Worm (Caenorhabditis elegans): ENCODE data around the gene F45H10.5.

Gene F45H10.5

DNA sequence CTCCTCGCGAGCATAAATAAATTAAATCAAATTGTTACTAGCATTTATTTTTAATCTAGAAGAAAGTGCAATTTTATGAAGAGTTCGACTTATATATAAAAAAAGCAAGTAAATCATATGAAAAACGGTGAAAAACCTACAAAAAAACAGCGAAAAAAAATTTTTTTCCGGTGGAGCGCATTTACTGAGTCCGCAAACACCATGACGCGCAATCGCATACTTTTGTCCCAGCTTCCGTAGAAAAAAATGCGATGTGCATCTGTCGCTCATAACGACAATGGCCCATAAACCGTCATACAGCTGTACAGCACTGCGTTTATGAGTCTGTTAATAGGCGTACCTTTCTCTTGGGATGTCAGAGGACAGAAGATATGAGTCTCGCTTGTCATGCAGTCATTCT is 24.4 kb upstream of the F45H10.5 start (continued):
- TF ChIP-seq nhr-25 (tag; optimal IDR thresholded peaks at IDR 0.05) (peak; percentile 2), sma-3 (GFP tag; optimal IDR thresholded peaks at IDR 0.05) (peak; percentile 44), gmeb-1 (tag; optimal IDR thresholded peaks at IDR 0.05) (peak; percentile 77), egl-27 (tag; optimal IDR thresholded peaks at IDR 0.05) (no peak), aly-2 (tag; optimal IDR thresholded peaks at IDR 0.05) (no peak), Y55F3AM.14 (GFP tag; optimal IDR thresholded peaks at IDR 0.05) (no peak), nhr-77 (tag; optimal IDR thresholded peaks at IDR 0.05) (no peak), nhr-6 (tag; optimal IDR thresholded peaks at IDR 0.05) (no peak), nhr-23 (tag; optimal IDR thresholded peaks at IDR 0.05) (no peak), zag-1 (tag; optimal IDR thresholded peaks at IDR 0.05) (no peak), nhr-129 (tag; optimal IDR thresholded peaks at IDR 0.05) (peak; percentile 24), nhr-10 (tag; optimal IDR thresholded peaks at IDR 0.05) (no peak), ztf-1 (GFP tag; conservative IDR thresholded peaks at IDR 0.05) (no peak), nhr-21 (tag; optimal IDR thresholded peaks at IDR 0.05) (peak; percentile 2), ZK546.5 (tag; optimal IDR thresholded peaks at IDR 0.05) (no peak), alr-1 (tag; optimal IDR thresholded peaks at IDR 0.05) (no peak), lsy-2 (tag; optimal IDR thresholded peaks at IDR 0.05) (peak; percentile 46 to 71), nhr-237 (tag; optimal IDR thresholded peaks at IDR 0.05) (no peak), skn-1 (tag; optimal IDR thresholded peaks at IDR 0.05) (no peak), ama-1 (optimal IDR thresholded peaks at IDR 0.05) (peak; percentile 5), dmd-4 (tag; optimal IDR thresholded peaks at IDR 0.05) (no peak), elt-1 (tag; optimal IDR thresholded peaks at IDR 0.05) (no peak)

DNA sequence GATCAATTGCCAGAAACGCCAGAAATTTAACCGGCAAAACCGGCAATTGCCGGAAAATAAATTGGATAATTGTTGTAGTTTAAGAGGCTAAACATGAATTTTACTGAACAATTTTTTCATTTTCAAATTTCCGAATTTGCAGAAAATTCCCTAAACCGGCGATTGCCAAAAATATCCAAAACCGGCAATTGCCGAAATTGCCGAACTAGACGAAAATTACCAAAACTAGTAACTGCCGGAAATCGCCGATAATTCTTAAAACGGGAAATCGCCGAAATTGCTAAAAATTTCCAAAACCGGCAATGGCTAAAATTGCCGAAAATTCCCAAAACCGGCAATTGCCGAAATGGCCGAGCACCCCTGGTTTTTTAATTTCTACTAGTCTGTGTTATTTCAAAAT is 22.3 kb upstream of the F45H10.5 start:
- TF ChIP-seq nhr-6 (tag; optimal IDR thresholded peaks at IDR 0.05) = no peak
- no peak for TF ChIP-seq mab-5 (tag; optimal IDR thresholded peaks at IDR 0.05)
- no peak for TF ChIP-seq fos-1 (tag; optimal IDR thresholded peaks at IDR 0.05)
- no peak for TF ChIP-seq nhr-25 (tag; optimal IDR thresholded peaks at IDR 0.05)
- TF ChIP-seq lin-39 (tag; optimal IDR thresholded peaks at IDR 0.05) = no peak
- TF ChIP-seq nhr-237 (tag; optimal IDR thresholded peaks at IDR 0.05) = no peak
- no peak for TF ChIP-seq nhr-11 (tag; optimal IDR thresholded peaks at IDR 0.05)
- TF ChIP-seq sem-4 (tag; optimal IDR thresholded peaks at IDR 0.05) = no peak
- TF ChIP-seq aly-2 (tag; optimal IDR thresholded peaks at IDR 0.05) = no peak
- TF ChIP-seq crh-2 (tag; optimal IDR thresholded peaks at IDR 0.05) = no peak
- TF ChIP-seq dmd-4 (tag; optimal IDR thresholded peaks at IDR 0.05) = no peak
- no peak for TF ChIP-seq ztf-11 (tag; optimal IDR thresholded peaks at IDR 0.05)

DNA sequence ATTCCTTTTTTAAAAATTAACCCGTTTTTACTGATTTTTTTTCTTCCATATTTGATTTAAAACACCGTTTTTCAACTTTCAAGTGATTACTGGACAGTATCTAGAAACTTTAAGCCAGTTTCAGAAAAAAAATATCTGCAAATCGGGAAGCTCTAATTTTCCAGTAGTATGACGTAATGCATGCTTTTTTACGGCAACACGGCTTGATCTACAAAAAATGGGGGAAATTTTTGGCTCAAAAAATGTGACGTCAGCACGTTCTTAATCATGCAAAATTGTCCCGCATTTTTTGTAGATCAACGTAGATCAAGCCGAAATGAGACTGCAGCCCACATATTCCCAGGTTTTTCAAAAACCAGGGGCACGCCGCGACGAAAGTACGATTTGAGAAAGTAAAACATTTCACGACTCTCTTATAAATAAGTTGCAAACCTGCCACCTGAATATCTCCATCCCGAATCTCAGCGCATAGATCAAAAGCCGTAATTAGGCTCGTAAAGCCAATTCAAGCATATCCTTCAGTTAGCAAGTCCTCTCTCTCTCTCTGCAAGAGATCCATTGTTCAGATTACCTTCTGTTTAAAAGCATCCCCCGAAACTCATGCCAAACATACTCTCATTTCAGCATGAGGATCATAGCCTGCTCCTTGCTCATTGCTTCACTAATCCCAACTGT is 19.8 kb upstream of the F45H10.5 start, which contains the start of gene E01G4.6:
E01G4.6 (plus strand) TSS at position 625 of the 675 bp plus-strand sequence.
- TF ChIP-seq R02D3.7 (tag; optimal IDR thresholded peaks at IDR 0.05) = no peak
- no peak for TF ChIP-seq nhr-6 (tag; optimal IDR thresholded peaks at IDR 0.05)
- TF ChIP-seq sma-3 (GFP tag; optimal IDR thresholded peaks at IDR 0.05) = no peak
- TF ChIP-seq elt-3 (tag; optimal IDR thresholded peaks at IDR 0.05) = no peak
- no peak for TF ChIP-seq unc-62 (GFP tag; optimal IDR thresholded peaks at IDR 0.05)

ce11 chrII:13484108-13484507 is 17.6 kb upstream of the F45H10.5 start:
- TF ChIP-seq nhr-23 (tag; optimal IDR thresholded peaks at IDR 0.05) (no peak), ceh-82 (tag; optimal IDR thresholded peaks at IDR 0.05) (no peak), egl-27 (tag; optimal IDR thresholded peaks at IDR 0.05) (no peak), lin-11 (tag; optimal IDR thresholded peaks at IDR 0.05) (no peak), sma-9 (GFP tag; optimal IDR thresholded peaks at IDR 0.05) (no peak), sma-9 (tag; optimal IDR thresholded peaks at IDR 0.05) (no peak), alr-1 (tag; optimal IDR thresholded peaks at IDR 0.05) (no peak), nhr-11 (tag; optimal IDR thresholded peaks at IDR 0.05) (no peak), dmd-4 (tag; optimal IDR thresholded peaks at IDR 0.05) (no peak), elt-1 (tag; optimal IDR thresholded peaks at IDR 0.05) (no peak)

ce11 chrII:13485119-13485518 is 16.6 kb upstream of the F45H10.5 start:
- TF ChIP-seq Y55F3AM.14 (GFP tag; optimal IDR thresholded peaks at IDR 0.05) = no peak
- TF ChIP-seq ztf-1 (GFP tag; conservative IDR thresholded peaks at IDR 0.05) = no peak
- TF ChIP-seq nhr-23 (tag; optimal IDR thresholded peaks at IDR 0.05) = no peak
- TF ChIP-seq lin-13 (GFP tag; optimal IDR thresholded peaks at IDR 0.05) = no peak
- no peak for TF ChIP-seq snpc-4 (tag; optimal IDR thresholded peaks at IDR 0.05)
- TF ChIP-seq mdl-1 (tag; optimal IDR thresholded peaks at IDR 0.05) = no peak
- no peak for TF ChIP-seq sma-9 (GFP tag; optimal IDR thresholded peaks at IDR 0.05)
- TF ChIP-seq sma-9 (tag; optimal IDR thresholded peaks at IDR 0.05) = no peak

Measured in whole organism, L2 larva.